Worm (Caenorhabditis elegans) whole organism, L3 larva: ENCODE results near the gene tsp-2.

Experiments used
- R02D3.7 ChIP-seq: fragments of 150-350 bp; optimal IDR thresholded peaks from 2 replicates; lab custom pipeline; 2014; ENCODE audit warnings: missing biosample characterization, missing genetic modification characterization
- ZK546.5 ChIP-seq: sonication (generic microtip); optimal IDR thresholded peaks from 2 replicates; lab custom pipeline; 2017; ENCODE audit warnings: missing biosample characterization, missing genetic modification characterization
- aly-2 ChIP-seq: fragments of 150-350 bp; optimal IDR thresholded peaks from 2 replicates; lab custom pipeline; 2014; ENCODE audit warnings: missing biosample characterization, missing genetic modification characterization
- ama-1 ChIP-seq: fragments of 150-350 bp; optimal IDR thresholded peaks from 2 replicates; lab custom pipeline; 2018
- ceh-16 ChIP-seq: sonication (generic microtip); optimal IDR thresholded peaks from 2 replicates; lab custom pipeline; 2017; ENCODE audit warnings: missing biosample characterization, missing genetic modification characterization
- ceh-28 ChIP-seq: fragments of 150-350 bp; optimal IDR thresholded peaks from 2 replicates; lab custom pipeline; 2014; ENCODE audit warnings: missing biosample characterization, missing genetic modification reagents, missing genetic modification characterization
- ceh-82 ChIP-seq: fragments of 150-350 bp; optimal IDR thresholded peaks from 2 replicates; lab custom pipeline; 2014; ENCODE audit warnings: missing biosample characterization, missing genetic modification characterization
- egl-27 ChIP-seq: sonication (generic microtip); optimal IDR thresholded peaks from 4 replicates; lab custom pipeline; 2017; ENCODE audit warnings: missing biosample characterization, missing genetic modification reagents, missing genetic modification characterization
- elt-1 ChIP-seq: fragments of 150-350 bp; optimal IDR thresholded peaks from 2 replicates; lab custom pipeline; 2014; ENCODE audit warnings: missing biosample characterization, missing genetic modification characterization
- elt-2 ChIP-seq: sonication (generic microtip); optimal IDR thresholded peaks from 2 replicates; lab custom pipeline; 2016; ENCODE audit warnings: missing genetic modification reagents, mild to moderate bottlenecking, missing genetic modification characterization, missing compliant biosample characterization
- elt-3 ChIP-seq, 3 experiments: fragments of 150-350 bp in 1 of 3; sonication (generic microtip) in 2 of 3; optimal IDR thresholded peaks; 2 replicates in 2 of 3; 4 replicates in 1 of 3; lab custom pipeline; 2014 to 2017; ENCODE audit warnings: missing biosample characterization in 3 of 3, missing genetic modification characterization in 3 of 3
- eor-1 ChIP-seq, 2 experiments: fragments of 150-350 bp; optimal IDR thresholded peaks; 2 replicates each; lab custom pipeline; 2014 to 2018; ENCODE audit warnings: missing biosample characterization in 2 of 2, missing genetic modification characterization in 2 of 2
- fkh-10 ChIP-seq: sonication (generic microtip); optimal IDR thresholded peaks from 2 replicates; lab custom pipeline; 2017; ENCODE audit warnings: missing biosample characterization, missing genetic modification reagents, missing genetic modification characterization
- fkh-2 ChIP-seq: fragments of 150-350 bp; optimal IDR thresholded peaks from 2 replicates; lab custom pipeline; 2014; ENCODE audit warnings: missing biosample characterization, missing genetic modification reagents, missing genetic modification characterization
- fos-1 ChIP-seq: fragments of 150-350 bp; optimal IDR thresholded peaks from 2 replicates; lab custom pipeline; 2014; ENCODE audit warnings: missing biosample characterization, missing genetic modification characterization
- hmg-11 ChIP-seq: sonication (generic microtip); optimal IDR thresholded peaks from 2 replicates; lab custom pipeline; 2016; ENCODE audit warnings: missing genetic modification characterization, missing compliant biosample characterization
- jun-1 ChIP-seq: fragments of 150-350 bp; optimal IDR thresholded peaks from 2 replicates; lab custom pipeline; 2014; ENCODE audit warnings: missing biosample characterization, missing genetic modification reagents, missing genetic modification characterization
- lin-15B ChIP-seq: fragments of 150-350 bp; optimal IDR thresholded peaks from 2 replicates; lab custom pipeline; 2014; ENCODE audit warnings: missing biosample characterization, missing genetic modification characterization
- lin-39 ChIP-seq: fragments of 150-350 bp; optimal IDR thresholded peaks from 2 replicates; lab custom pipeline; 2018; ENCODE audit warnings: missing biosample characterization, missing genetic modification reagents, missing genetic modification characterization
- lsy-12 ChIP-seq: sonication (generic microtip); optimal IDR thresholded peaks from 2 replicates; lab custom pipeline; 2016; ENCODE audit warnings: mild to moderate bottlenecking, missing genetic modification characterization, missing compliant biosample characterization
- mdl-1 ChIP-seq: fragments of 150-350 bp; optimal IDR thresholded peaks from 2 replicates; lab custom pipeline; 2014; ENCODE audit warnings: missing biosample characterization, missing genetic modification characterization
- mml-1 ChIP-seq: fragments of 150-350 bp; sonication (generic microtip); optimal IDR thresholded peaks from 3 replicates; lab custom pipeline; 2014; ENCODE audit warnings: missing biosample characterization, missing genetic modification characterization
- nfya-1 ChIP-seq: sonication (generic microtip); optimal IDR thresholded peaks from 2 replicates; lab custom pipeline; 2017; ENCODE audit warnings: missing genetic modification characterization, mild to moderate bottlenecking, missing compliant biosample characterization, antibody characterized with exemption, moderate library complexity; ENCODE audit not compliant: insufficient read depth
- nhr-23 ChIP-seq: fragments of 150-350 bp; optimal IDR thresholded peaks from 2 replicates; lab custom pipeline; 2014; ENCODE audit warnings: missing biosample characterization, missing genetic modification reagents, missing genetic modification characterization
- nhr-25 ChIP-seq: sonication (generic microtip); optimal IDR thresholded peaks from 2 replicates; lab custom pipeline; 2017; ENCODE audit warnings: missing biosample characterization, missing genetic modification characterization
- nhr-28 ChIP-seq: fragments of 150-350 bp; optimal IDR thresholded peaks from 2 replicates; lab custom pipeline; 2014; ENCODE audit warnings: missing biosample characterization, missing genetic modification characterization
- nhr-67 ChIP-seq: fragments of 150-350 bp; optimal IDR thresholded peaks from 2 replicates; lab custom pipeline; 2014; ENCODE audit warnings: missing biosample characterization, missing genetic modification characterization
- nhr-76 ChIP-seq: fragments of 150-350 bp; sonication (generic microtip); optimal IDR thresholded peaks from 5 replicates; lab custom pipeline; 2014; ENCODE audit warnings: missing biosample characterization, missing genetic modification characterization
- nhr-77 ChIP-seq: fragments of 150-350 bp; optimal IDR thresholded peaks from 2 replicates; lab custom pipeline; 2014; ENCODE audit warnings: missing biosample characterization, missing genetic modification characterization
- pha-4 ChIP-seq: fragments of 150-350 bp; optimal IDR thresholded peaks from 2 replicates; lab custom pipeline; 2014; ENCODE audit warnings: missing biosample characterization, missing genetic modification reagents, missing genetic modification characterization
- pqm-1 ChIP-seq: fragments of 150-350 bp; optimal IDR thresholded peaks from 2 replicates; lab custom pipeline; 2017; ENCODE audit warnings: missing biosample characterization, missing genetic modification characterization, inconsistent platforms
- sea-2 ChIP-seq: fragments of 150-350 bp; sonication (generic microtip); optimal IDR thresholded peaks from 4 replicates; lab custom pipeline; 2014; ENCODE audit warnings: missing biosample characterization, missing genetic modification reagents, missing genetic modification characterization
- skn-1 ChIP-seq: fragments of 150-350 bp; optimal IDR thresholded peaks from 2 replicates; lab custom pipeline; 2014; ENCODE audit warnings: missing biosample characterization, missing genetic modification characterization
- snpc-4 ChIP-seq: fragments of 150-350 bp; optimal IDR thresholded peaks from 2 replicates; lab custom pipeline; 2014; ENCODE audit warnings: missing biosample characterization, missing genetic modification characterization
- unc-39 ChIP-seq: sonication (generic microtip); optimal IDR thresholded peaks from 4 replicates; lab custom pipeline; 2017; ENCODE audit warnings: missing biosample characterization, missing genetic modification characterization
- unc-62 ChIP-seq: fragments of 150-350 bp; sonication (generic microtip); optimal IDR thresholded peaks from 4 replicates; lab custom pipeline; 2014; ENCODE audit warnings: missing biosample characterization, missing genetic modification reagents, missing genetic modification characterization
- zag-1 ChIP-seq: fragments of 150-350 bp; optimal IDR thresholded peaks from 2 replicates; lab custom pipeline; 2014; ENCODE audit warnings: missing biosample characterization, missing genetic modification characterization
- ztf-4 ChIP-seq: fragments of 150-350 bp; optimal IDR thresholded peaks from 2 replicates; lab custom pipeline; 2014; ENCODE audit warnings: missing biosample characterization, missing genetic modification characterization

Gene tsp-2

DNA sequence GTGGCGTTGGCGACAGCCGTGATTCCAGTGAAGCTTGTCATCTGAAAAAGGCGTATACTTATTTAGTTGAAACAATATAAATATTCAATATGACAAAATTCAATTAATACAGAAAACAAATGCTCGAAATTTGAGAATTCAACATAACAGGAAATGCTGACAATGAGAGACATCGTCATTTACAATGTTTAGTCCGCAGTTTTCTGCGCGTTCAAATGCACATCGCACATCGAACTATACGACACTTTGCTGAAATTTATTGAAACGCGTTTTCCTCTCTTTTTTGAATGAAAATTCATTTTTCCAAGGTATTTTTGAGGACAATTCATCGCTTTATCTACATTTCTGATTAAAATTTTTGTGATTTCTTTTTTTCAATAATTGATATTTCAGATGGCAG, 6.3 kb upstream of the tsp-2 start, which contains the start of the genes pbs-6 and cids-1:
TSS of gene pbs-6 (minus strand) at position 41 of the 400 bp plus-strand sequence.
TSS of gene cids-1 (plus strand) at position 394 of the 400 bp plus-strand sequence.
- TF ChIP-seq elt-2 (tag; lab: Kevin White, UChicago) (no peak), nfya-1 (tag; lab: Kevin White, UChicago) (peak; percentile 36), pha-4 (tag; lab: Kevin White, UChicago) (peak; percentile 5), unc-62 (GFP tag; lab: Kevin White, UChicago) (no peak), skn-1 (tag; lab: Kevin White, UChicago) (peak; percentile 44), lin-15B (tag; lab: Kevin White, UChicago) (peak; percentile 27)

DNA sequence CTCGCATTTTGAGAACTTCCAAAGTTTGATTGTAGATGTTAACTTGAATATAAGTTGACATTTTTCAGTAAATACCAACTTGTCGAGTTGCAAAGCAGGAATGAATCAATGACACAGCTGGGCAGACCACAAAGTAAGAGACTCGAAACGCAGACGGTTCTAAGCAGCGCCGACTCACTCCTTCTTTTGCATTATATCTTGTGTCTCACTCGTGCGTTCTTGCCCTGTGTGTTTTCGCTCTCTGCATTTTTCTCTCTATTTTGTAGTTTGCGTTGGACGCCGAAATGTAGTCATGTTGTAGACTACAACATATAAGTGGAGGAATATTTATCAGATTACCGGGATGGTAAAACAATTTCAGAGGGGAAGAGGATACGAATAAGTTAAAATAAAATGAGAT, 5.1 kb upstream of the tsp-2 start, which contains the start of gene C02F5.12:
TSS of gene C02F5.12 (minus strand) at position 221 of the 400 bp plus-strand sequence.
- TF ChIP-seq fos-1 (tag; lab: Kevin White, UChicago) = no peak
- TF ChIP-seq nhr-67 (tag; lab: Kevin White, UChicago) = no peak
- no peak for TF ChIP-seq ZK546.5 (tag; lab: Kevin White, UChicago)
- TF ChIP-seq ama-1 (lab: Kevin White, UChicago) = peak; percentile 80
- no peak for TF ChIP-seq jun-1
- TF ChIP-seq mdl-1 (tag; lab: Kevin White, UChicago) = no peak
- TF ChIP-seq zag-1 (tag; lab: Kevin White, UChicago) = no peak
- TF ChIP-seq pha-4 (tag; lab: Kevin White, UChicago) = peak; percentile 72
- no peak for TF ChIP-seq ceh-28 (tag; lab: Kevin White, UChicago)
- no peak for TF ChIP-seq R02D3.7 (tag; lab: Kevin White, UChicago)
- no peak for TF ChIP-seq elt-1 (tag; lab: Kevin White, UChicago)
- no peak for TF ChIP-seq mml-1 (tag; lab: Kevin White, UChicago)
- no peak for TF ChIP-seq sea-2 (GFP tag; lab: Kevin White, UChicago)
- TF ChIP-seq nhr-76 = no peak
- TF ChIP-seq ceh-82 (tag; lab: Kevin White, UChicago) = no peak
- peak; percentile 59 for TF ChIP-seq nfya-1 (tag; lab: Kevin White, UChicago)
- TF ChIP-seq egl-27 = no peak
- TF ChIP-seq nhr-23 = peak; percentile 17
- no peak for TF ChIP-seq eor-1 (tag; optimal IDR thresholded peaks at IDR 0.05; lab: Kevin White, UChicago)
- no peak for TF ChIP-seq elt-3 (tag; optimal IDR thresholded peaks at IDR 0.05; lab: Kevin White, UChicago)
- no peak for TF ChIP-seq ztf-4
- no peak for TF ChIP-seq unc-39 (tag; lab: Kevin White, UChicago)
- peak; percentile 22 for TF ChIP-seq pqm-1 (tag; lab: Kevin White, UChicago)
- TF ChIP-seq elt-2 (tag; lab: Kevin White, UChicago) = peak; percentile 43
- TF ChIP-seq fkh-10 = no peak
- TF ChIP-seq unc-62 (GFP tag; lab: Kevin White, UChicago) = no peak
- TF ChIP-seq lin-15B (tag; lab: Kevin White, UChicago) = no peak
- peak; percentile 24 for TF ChIP-seq hmg-11 (tag; lab: Kevin White, UChicago)
- no peak for TF ChIP-seq fkh-2 (tag; lab: Kevin White, UChicago)
- TF ChIP-seq lin-39 (tag; lab: Kevin White, UChicago) = no peak
- peak; percentile 26 for TF ChIP-seq nhr-25 (tag; lab: Kevin White, UChicago)
- peak; percentile 4 for TF ChIP-seq lsy-12 (tag; lab: Kevin White, UChicago)
- TF ChIP-seq nhr-77 (tag; lab: Kevin White, UChicago) = no peak
- no peak for TF ChIP-seq nhr-28 (tag; lab: Kevin White, UChicago)

DNA sequence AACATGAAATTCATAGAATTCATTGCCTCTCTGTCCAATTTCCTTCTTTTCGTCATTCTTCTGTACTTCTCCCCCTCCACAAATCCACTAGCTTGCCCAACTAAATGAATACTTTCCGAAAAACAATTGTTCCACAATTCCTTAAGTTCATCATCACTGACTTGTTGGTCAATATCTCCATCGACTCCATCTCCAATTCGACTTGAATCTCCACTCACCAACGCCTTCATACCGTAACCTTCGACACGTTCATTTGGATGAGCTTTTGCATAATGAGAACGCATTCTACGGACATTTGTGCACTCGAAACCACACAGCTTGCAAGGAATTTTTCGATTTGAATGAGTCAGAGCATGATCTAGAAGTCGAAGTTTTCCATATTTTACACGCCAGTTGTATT, 3.2 kb upstream of the tsp-2 start:
- TF ChIP-seq skn-1 (tag; lab: Kevin White, UChicago) (no peak), elt-1 (tag; lab: Kevin White, UChicago) (no peak), aly-2 (tag; lab: Kevin White, UChicago) (no peak), nhr-76 (no peak), ceh-16 (tag; lab: Kevin White, UChicago) (no peak), fos-1 (tag; lab: Kevin White, UChicago) (no peak), mml-1 (tag; lab: Kevin White, UChicago) (no peak), elt-3 (tag; optimal IDR thresholded peaks at IDR 0.05; lab: Kevin White, UChicago) (no peak), lin-39 (tag; lab: Kevin White, UChicago) (no peak), nhr-23 (no peak), unc-39 (tag; lab: Kevin White, UChicago) (no peak), snpc-4 (tag; lab: Kevin White, UChicago) (no peak), ceh-28 (tag; lab: Kevin White, UChicago) (no peak), nfya-1 (tag; lab: Kevin White, UChicago) (no peak), mdl-1 (tag; lab: Kevin White, UChicago) (no peak), egl-27 (no peak), jun-1 (no peak), nhr-25 (tag; lab: Kevin White, UChicago) (no peak), ztf-4 (no peak)
